Worm (Caenorhabditis elegans): Measurements from ENCODE around the gene R04A9.7.

DNA sequence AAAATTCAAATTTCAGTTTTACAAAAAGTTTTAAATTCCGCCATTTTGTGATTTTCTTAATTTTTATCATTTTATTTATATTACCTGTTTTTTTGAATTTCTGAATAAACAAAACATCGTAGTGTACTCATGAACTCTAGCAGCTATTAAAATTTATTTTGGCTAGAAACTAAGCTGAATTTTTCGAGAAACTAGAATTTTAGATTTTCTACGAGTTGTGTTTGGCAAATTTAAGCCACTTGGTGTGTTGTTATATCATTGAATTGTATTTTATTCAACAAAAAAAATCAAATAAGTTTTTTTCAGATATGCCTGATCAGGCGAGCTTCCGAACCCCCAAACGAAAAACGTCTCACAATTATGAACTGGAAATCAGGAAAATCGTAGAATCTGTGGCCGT is 2.6 kb upstream of the R04A9.7 start, which contains the start of gene R04A9.6:
- TF ChIP-seq snpc-1.1 (tag; optimal IDR thresholded peaks at IDR 0.05; ENCODE audit: insufficient read depth): no peak
- TF ChIP-seq hmg-1.2 (GFP tag; IDR thresholded peaks at IDR 0.05): no peak
- no peak for TF ChIP-seq ama-1 (optimal IDR thresholded peaks at IDR 0.05)
- TF ChIP-seq ama-1 (GFP tag; optimal IDR thresholded peaks at IDR 0.05): no peak
- no peak for TF ChIP-seq tlf-1 (GFP tag; optimal IDR thresholded peaks at IDR 0.05)
- no peak for TF ChIP-seq ets-4 (GFP tag; optimal IDR thresholded peaks at IDR 0.05)
